Fruit fly (Drosophila melanogaster) whole organism, adult: ENCODE data around the gene B4.

ENCODE experiments used
- CG11617 ChIP-seq: fragments of 200-800 bp; sonication (Bioruptor generic); optimal IDR thresholded peaks from 2 replicates; lab custom pipeline; 2017; ENCODE audit warnings: mild to moderate bottlenecking, missing biosample characterization, missing genetic modification reagents, missing genetic modification characterization
- CG12768 ChIP-seq: fragments of 200-800 bp; sonication (Bioruptor generic); optimal IDR thresholded peaks from 2 replicates; lab custom pipeline; 2017; ENCODE audit warnings: missing biosample characterization, missing genetic modification characterization, mild to moderate bottlenecking, moderate library complexity, missing genetic modification reagents
- CG14711 ChIP-seq: fragments of 200-800 bp; sonication (Bioruptor generic); optimal IDR thresholded peaks from 2 replicates; lab custom pipeline; 2018; ENCODE audit warnings: missing biosample characterization, mild to moderate bottlenecking, missing genetic modification characterization, moderate library complexity
- CG1620 ChIP-seq: fragments of 200-800 bp; sonication (Bioruptor generic); optimal IDR thresholded peaks from 2 replicates; lab custom pipeline; 2016; ENCODE audit warnings: missing biosample characterization, missing genetic modification characterization
- CG33017 ChIP-seq: fragments of 200-800 bp; sonication (Bioruptor generic); optimal IDR thresholded peaks from 2 replicates; lab custom pipeline; 2018; ENCODE audit warnings: missing biosample characterization, mild to moderate bottlenecking, missing genetic modification characterization, moderate library complexity
- CG5204 ChIP-seq: fragments of 200-800 bp; sonication (Bioruptor generic); optimal IDR thresholded peaks from 2 replicates; lab custom pipeline; 2016; ENCODE audit warnings: missing biosample characterization, missing genetic modification characterization
- CG7045 ChIP-seq: fragments of 200-800 bp; sonication (Bioruptor generic); optimal IDR thresholded peaks from 2 replicates; lab custom pipeline; 2017; ENCODE audit warnings: missing biosample characterization, mild to moderate bottlenecking, missing genetic modification characterization
- CG7101 ChIP-seq: fragments of 200-800 bp; sonication (Bioruptor generic); optimal IDR thresholded peaks from 2 replicates; lab custom pipeline; 2018; ENCODE audit warnings: missing biosample characterization, mild to moderate bottlenecking, missing genetic modification characterization, moderate library complexity
- Clk ChIP-seq: fragments of 200-800 bp; sonication (Bioruptor generic); optimal IDR thresholded peaks from 2 replicates; lab custom pipeline; 2017; ENCODE audit warnings: missing biosample characterization, missing genetic modification characterization
- Crg-1 ChIP-seq: fragments of 200-800 bp; sonication (Bioruptor generic); optimal IDR thresholded peaks from 2 replicates; lab custom pipeline; 2016; ENCODE audit warnings: missing biosample characterization, missing genetic modification characterization
- Hr96 ChIP-seq: fragments of 200-800 bp; sonication (Bioruptor generic); optimal IDR thresholded peaks from 2 replicates; lab custom pipeline; 2016; ENCODE audit warnings: missing biosample characterization, missing genetic modification characterization
- Mnt ChIP-seq: fragments of 200-800 bp; sonication (Bioruptor generic); optimal IDR thresholded peaks from 2 replicates; lab custom pipeline; 2016; ENCODE audit warnings: missing biosample characterization, mild to moderate bottlenecking, missing genetic modification characterization
- bab1 ChIP-seq: fragments of 200-800 bp; sonication (Bioruptor generic); optimal IDR thresholded peaks from 3 replicates; lab custom pipeline; 2019; ENCODE audit warnings: missing biosample characterization, mild to moderate bottlenecking, missing genetic modification characterization, moderate library complexity
- cic ChIP-seq: fragments of 200-800 bp; sonication (Bioruptor generic); optimal IDR thresholded peaks from 2 replicates; lab custom pipeline; 2017; ENCODE audit warnings: missing biosample characterization, mild to moderate bottlenecking, missing genetic modification characterization, moderate library complexity
- cnc ChIP-seq, 2 experiments: fragments of >200 bp; optimal IDR thresholded peaks; 2 replicates each; lab custom pipeline; 2017
- kay ChIP-seq: fragments of 200-800 bp; sonication (Bioruptor generic); peaks from one replicate; lab custom pipeline; 2016; ENCODE audit warnings: missing biosample characterization, missing genetic modification characterization, borderline replicate concordance
- ovo ChIP-seq: fragments of 200-800 bp; sonication (Bioruptor generic); optimal IDR thresholded peaks from 2 replicates; lab custom pipeline; 2016; ENCODE audit warnings: missing biosample characterization, missing genetic modification characterization
- pad ChIP-seq: fragments of 200-800 bp; sonication (Bioruptor generic); optimal IDR thresholded peaks from 3 replicates; lab custom pipeline; 2017; ENCODE audit warnings: missing biosample characterization, missing genetic modification characterization, mild to moderate bottlenecking, moderate library complexity, missing genetic modification reagents
- tj ChIP-seq: fragments of 200-800 bp; sonication (Bioruptor generic); optimal IDR thresholded peaks from 3 replicates; lab custom pipeline; 2017; ENCODE audit warnings: missing biosample characterization, mild to moderate bottlenecking, missing genetic modification characterization, moderate library complexity
- toe ChIP-seq: fragments of 200-800 bp; sonication (Bioruptor generic); optimal IDR thresholded peaks from 2 replicates; lab custom pipeline; 2016; ENCODE audit warnings: missing biosample characterization, missing genetic modification characterization

B4 gene

dm6 chr2L:13535678-13536077 is 13.4 kb downstream of the B4 start, which contains the start of gene CG15638:
TSS of gene CG15638 (minus strand) at chr2L:13535778.
- no peak for TF ChIP-seq Crg-1 (GFP tag; lab: Kevin White, UChicago)
- peak; percentile 12 for TF ChIP-seq kay (GFP tag; lab: Kevin White, UChicago)

DNA sequence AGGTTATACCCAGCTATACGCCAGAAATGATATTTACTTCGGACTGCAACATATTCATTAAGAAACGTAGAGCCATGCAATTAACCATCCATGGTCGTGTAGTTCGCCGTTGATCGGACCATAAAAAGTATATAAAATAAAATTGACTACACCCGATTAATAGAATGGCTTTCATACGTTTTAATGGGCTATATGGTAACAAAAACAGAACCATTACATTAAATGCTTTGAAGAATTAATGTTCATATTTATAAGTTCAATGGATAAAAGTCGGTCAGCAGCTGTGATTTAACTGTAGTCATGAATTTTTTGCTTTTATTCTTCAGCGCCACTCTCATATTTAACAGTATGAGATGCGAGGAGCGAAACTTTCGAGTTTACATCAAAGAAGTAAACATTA is 16.6 kb downstream of the B4 start, which contains the start of gene CG33645:
Gene CG33645, plus strand, starts transcription at position 301 of the 400 bp plus-strand sequence.
- TF ChIP-seq tj = no peak
- no peak for TF ChIP-seq Clk (GFP tag; lab: Kevin White, UChicago)
- no peak for TF ChIP-seq CG12768 (GFP tag; lab: Kevin White, UChicago)
- no peak for TF ChIP-seq CG5204 (GFP tag; lab: Kevin White, UChicago)
- no peak for TF ChIP-seq CG7045 (GFP tag; lab: Kevin White, UChicago)
- no peak for TF ChIP-seq toe
- TF ChIP-seq kay (GFP tag; lab: Kevin White, UChicago) = no peak
- TF ChIP-seq Crg-1 (GFP tag; lab: Kevin White, UChicago) = no peak
- no peak for TF ChIP-seq cnc (optimal IDR thresholded peaks at IDR 0.05; lab: Kevin White, UChicago)
- TF ChIP-seq cic = no peak
- TF ChIP-seq Mnt = no peak
- TF ChIP-seq bab1 (GFP tag; lab: Kevin White, UChicago) = no peak
- no peak for TF ChIP-seq pad (GFP tag; lab: Kevin White, UChicago)

dm6 chr2L:13531785-13532184 is 17.3 kb downstream of the B4 start, which contains the start of gene CG33644:
TSS of gene CG33644 (plus strand) at chr2L:13532085.
- TF ChIP-seq kay (GFP tag; lab: Kevin White, UChicago) (no peak), CG5204 (GFP tag; lab: Kevin White, UChicago) (no peak), Crg-1 (GFP tag; lab: Kevin White, UChicago) (no peak), Mnt (no peak), Clk (GFP tag; lab: Kevin White, UChicago) (no peak), toe (no peak), Hr96 (GFP tag; lab: Kevin White, UChicago) (no peak), ovo (GFP tag; lab: Kevin White, UChicago) (no peak), tj (no peak), bab1 (GFP tag; lab: Kevin White, UChicago) (no peak), CG33017 (no peak), cic (no peak), CG7045 (GFP tag; lab: Kevin White, UChicago) (no peak), CG11617 (GFP tag; lab: Kevin White, UChicago) (no peak), CG1620 (GFP tag; lab: Kevin White, UChicago) (no peak), CG14711 (tag; lab: Kevin White, UChicago) (no peak)

DNA sequence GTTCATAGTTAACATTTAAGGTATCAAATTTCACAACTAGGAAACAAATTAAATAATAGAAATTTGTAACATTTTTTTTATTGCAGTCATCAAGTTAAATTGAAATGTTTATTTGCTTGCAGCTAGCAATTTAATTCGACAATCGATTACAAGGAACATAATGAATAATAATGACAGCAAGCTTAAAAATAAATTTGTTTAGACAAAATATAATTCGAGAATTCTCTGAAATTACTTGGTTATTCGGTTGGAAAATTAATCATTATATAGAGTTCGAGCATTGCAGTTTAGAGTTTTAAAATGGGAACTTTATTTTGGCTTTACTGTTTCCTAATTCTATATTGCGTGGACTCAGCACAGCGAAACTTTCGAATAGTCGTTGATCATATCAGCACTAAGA is 18.4 kb downstream of the B4 start, which contains the start of gene CG33643:
Gene CG33643, plus strand, starts transcription at position 301 of the 400 bp plus-strand sequence.
- TF ChIP-seq bab1 (GFP tag; lab: Kevin White, UChicago) (no peak), CG5204 (GFP tag; lab: Kevin White, UChicago) (no peak), CG7101 (tag; lab: Kevin White, UChicago) (no peak), tj (no peak), Hr96 (GFP tag; lab: Kevin White, UChicago) (no peak), cnc (optimal IDR thresholded peaks at IDR 0.05; lab: Kevin White, UChicago) (no peak), Mnt (no peak), CG11617 (GFP tag; lab: Kevin White, UChicago) (no peak), CG33017 (no peak), cic (no peak), CG12768 (GFP tag; lab: Kevin White, UChicago) (no peak)

- no peak for TF ChIP-seq cnc (optimal IDR thresholded peaks at IDR 0.05; lab: Kevin White, UChicago)
- no peak for TF ChIP-seq cic
- TF ChIP-seq CG1620 (GFP tag; lab: Kevin White, UChicago) = no peak
- no peak for TF ChIP-seq Crg-1 (GFP tag; lab: Kevin White, UChicago)
- TF ChIP-seq CG12768 (GFP tag; lab: Kevin White, UChicago) = no peak
- TF ChIP-seq CG11617 (GFP tag; lab: Kevin White, UChicago) = no peak
- no peak for TF ChIP-seq toe
- TF ChIP-seq CG14711 (tag; lab: Kevin White, UChicago) = no peak
- no peak for TF ChIP-seq bab1 (GFP tag; lab: Kevin White, UChicago)
- no peak for TF ChIP-seq kay (GFP tag; lab: Kevin White, UChicago)
- no peak for TF ChIP-seq Hr96 (GFP tag; lab: Kevin White, UChicago)
- no peak for TF ChIP-seq Clk (GFP tag; lab: Kevin White, UChicago)
- no peak for TF ChIP-seq ovo (GFP tag; lab: Kevin White, UChicago)
- TF ChIP-seq Mnt = no peak
- TF ChIP-seq CG7045 (GFP tag; lab: Kevin White, UChicago) = no peak
- no peak for TF ChIP-seq pad (GFP tag; lab: Kevin White, UChicago)
Measured at dm6 chr2L:13529675-13530074, 19.5 kb downstream of the B4 start, which contains the start of gene CG33642. TSS of gene CG33642 (plus strand) at chr2L:13529975.

DNA sequence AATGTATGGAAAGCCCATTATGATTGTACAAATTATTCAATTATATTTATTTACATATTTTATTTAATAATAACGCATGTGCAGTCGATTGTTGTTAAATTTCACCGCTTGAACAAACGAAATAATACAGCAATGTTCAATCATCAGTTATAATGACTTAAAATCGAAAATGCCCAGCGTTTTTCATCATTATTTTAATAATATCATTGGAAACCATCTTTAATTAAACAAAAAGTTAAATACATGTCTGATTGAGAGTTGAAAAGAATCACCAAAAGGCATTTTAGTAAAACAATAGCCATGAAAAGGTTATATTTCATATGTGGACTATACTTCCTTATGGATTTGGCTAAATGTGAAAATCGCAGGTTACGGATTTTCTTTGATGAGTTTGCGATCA is 20.4 kb downstream of the B4 start, which contains the start of gene CG33641:
Gene CG33641, plus strand, starts transcription at position 301 of the 400 bp plus-strand sequence.
- TF ChIP-seq kay (GFP tag; lab: Kevin White, UChicago) (no peak), CG14711 (tag; lab: Kevin White, UChicago) (no peak), Clk (GFP tag; lab: Kevin White, UChicago) (no peak), CG5204 (GFP tag; lab: Kevin White, UChicago) (no peak), CG7101 (tag; lab: Kevin White, UChicago) (no peak), cic (no peak), bab1 (GFP tag; lab: Kevin White, UChicago) (no peak), CG1620 (GFP tag; lab: Kevin White, UChicago) (no peak), CG11617 (GFP tag; lab: Kevin White, UChicago) (no peak)
